Worm (Caenorhabditis elegans): ENCODE results near the gene apc-17.

- TF ChIP-seq ztf-11 (tag; optimal IDR thresholded peaks at IDR 0.05) (no peak), hlh-11 (tag; optimal IDR thresholded peaks at IDR 0.05) (no peak), madf-9 (GFP tag; conservative IDR thresholded peaks at IDR 0.05) (no peak), spr-1 (tag; optimal IDR thresholded peaks at IDR 0.05) (no peak), attf-4 (tag; optimal IDR thresholded peaks at IDR 0.05) (no peak), dmd-6 (GFP tag; IDR thresholded peaks at IDR 0.05) (no peak), ceh-32 (tag; optimal IDR thresholded peaks at IDR 0.05; ENCODE audit: poor library complexity) (no peak), aly-2 (tag; optimal IDR thresholded peaks at IDR 0.05) (no peak)
Observed at ce11 chrII:11107828-11108227, at the start of gene apc-17.

All from whole organism, L4 larva.